Fruit fly (Drosophila melanogaster): ENCODE measurements around the gene CheB93a.

CheB93a gene

dm6 chr3R:21376859-21377607 lies 30.2 kb upstream of the CheB93a start (continued):
- no peak for TF ChIP-seq CG5953 (GFP tag; IDR thresholded peaks at IDR 0.05)
- no peak for TF ChIP-seq crc (GFP tag; optimal IDR thresholded peaks at IDR 0.05)
- no peak for TF ChIP-seq CG11695 (GFP tag; IDR thresholded peaks at IDR 0.05)
- peak; percentile 18 for TF ChIP-seq CG9727 (GFP tag; optimal IDR thresholded peaks at IDR 0.05)
- TF ChIP-seq mam (GFP tag; optimal IDR thresholded peaks at IDR 0.05) = no peak
- peak; percentile 87 for TF ChIP-seq Bgb (GFP tag; IDR thresholded peaks at IDR 0.05; ENCODE audit: partially characterized antibody)
- TF ChIP-seq dmrt11E (tag; optimal IDR thresholded peaks at IDR 0.05) = no peak
- TF ChIP-seq Sox102F (GFP tag; optimal IDR thresholded peaks at IDR 0.05) = no peak
- TF ChIP-seq gfzf (GFP tag; optimal IDR thresholded peaks at IDR 0.05) = peak; percentile 51
- peak; percentile 84 for TF ChIP-seq CG34224 (GFP tag; IDR thresholded peaks at IDR 0.05; ENCODE audit: partially characterized antibody)
- no peak for TF ChIP-seq danr (GFP tag; IDR thresholded peaks at IDR 0.05)
- TF ChIP-seq br (optimal IDR thresholded peaks at IDR 0.05) = no peak
- no peak for TF ChIP-seq crol (GFP tag; IDR thresholded peaks at IDR 0.05)
- no peak for TF ChIP-seq Oaz (GFP tag; IDR thresholded peaks at IDR 0.05)
- no peak for TF ChIP-seq CG18011 (GFP tag; optimal IDR thresholded peaks at IDR 0.05)
- peak; percentile 3 for TF ChIP-seq Fer3 (tag; optimal IDR thresholded peaks at IDR 0.05)
- TF ChIP-seq klu (GFP tag; IDR thresholded peaks at IDR 0.05) = no peak
- TF ChIP-seq ssp (GFP tag; IDR thresholded peaks at IDR 0.05) = peak; percentile 85
- TF ChIP-seq Fer1 (GFP tag; optimal IDR thresholded peaks at IDR 0.05) = peak; percentile 13
- TF ChIP-seq NK7.1 (GFP tag; optimal IDR thresholded peaks at IDR 0.05) = no peak
- TF ChIP-seq corto (GFP tag; optimal IDR thresholded peaks at IDR 0.05) = no peak
- TF ChIP-seq Max (GFP tag; optimal IDR thresholded peaks at IDR 0.05) = no peak
- no peak for TF ChIP-seq ewg (GFP tag; optimal IDR thresholded peaks at IDR 0.05)
- TF ChIP-seq BEAF-32 (GFP tag; optimal IDR thresholded peaks at IDR 0.05) = peak; percentile 93
- peak; percentile 92 for TF ChIP-seq onecut (GFP tag; IDR thresholded peaks at IDR 0.05)
- TF ChIP-seq CG6272 (GFP tag; IDR thresholded peaks at IDR 0.05) = no peak
- TF ChIP-seq CG31441 (GFP tag; IDR thresholded peaks at IDR 0.05) = peak; percentile 81
- peak; percentile 39 for TF ChIP-seq CG33557 (GFP tag; optimal IDR thresholded peaks at IDR 0.05)
- TF ChIP-seq lab (GFP tag; optimal IDR thresholded peaks at IDR 0.05) = no peak
- no peak for TF ChIP-seq bowl (GFP tag; IDR thresholded peaks at IDR 0.05)
- TF ChIP-seq CG3847 (GFP tag; IDR thresholded peaks at IDR 0.05) = peak; percentile 6; the same call in 1 of the 2 replicates
- TF ChIP-seq CG43689 (GFP tag; IDR thresholded peaks at IDR 0.05) = no peak
- no peak for TF ChIP-seq CG8944 (GFP tag; optimal IDR thresholded peaks at IDR 0.05)
- TF ChIP-seq CG12104 (GFP tag; optimal IDR thresholded peaks at IDR 0.05) = no peak
- TF ChIP-seq Ravus (GFP tag; IDR thresholded peaks at IDR 0.05) = no peak
- no peak for TF ChIP-seq Asciz (GFP tag; optimal IDR thresholded peaks at IDR 0.05)
- TF ChIP-seq CG10431 (GFP tag; optimal IDR thresholded peaks at IDR 0.05) = no peak
- no peak for TF ChIP-seq CG1602 (GFP tag; optimal IDR thresholded peaks at IDR 0.05)
- no peak for TF ChIP-seq CG13123 (GFP tag; optimal IDR thresholded peaks at IDR 0.05)
- TF ChIP-seq CG12769 (tag; optimal IDR thresholded peaks at IDR 0.05) = no peak
- no peak for TF ChIP-seq schlank (tag; optimal IDR thresholded peaks at IDR 0.05)
- TF ChIP-seq Dbx (GFP tag; IDR thresholded peaks at IDR 0.05) = peak; percentile 24; the same call in 1 of the 3 replicates
- no peak for TF ChIP-seq Aef1 (GFP tag; IDR thresholded peaks at IDR 0.05)
- TF ChIP-seq CG8765 (GFP tag; IDR thresholded peaks at IDR 0.05) = no peak
- no peak for TF ChIP-seq cwo (GFP tag; optimal IDR thresholded peaks at IDR 0.05)
- TF ChIP-seq Dref (GFP tag; IDR thresholded peaks at IDR 0.05) = peak; percentile 77
- TF ChIP-seq CG7556 (GFP tag; optimal IDR thresholded peaks at IDR 0.05) = no peak
- no peak for TF ChIP-seq ems (GFP tag; optimal IDR thresholded peaks at IDR 0.05)
- TF ChIP-seq CG15601 (tag; optimal IDR thresholded peaks at IDR 0.05) = peak; percentile 33
- TF ChIP-seq pum (GFP tag; optimal IDR thresholded peaks at IDR 0.05) = no peak
